Fruit fly (Drosophila melanogaster) whole organism, wandering third instar larva: Measurements from ENCODE around the gene ssp.

Experiments
- Abd-B ChIP-seq: fragments of >200 bp; optimal IDR thresholded peaks from 2 replicates; lab custom pipeline; 2017; ENCODE audit warnings: missing biosample characterization, missing genetic modification characterization
- CG32264 ChIP-seq: fragments of 200-800 bp; sonication (Bioruptor generic); optimal IDR thresholded peaks from 2 replicates; lab custom pipeline; 2016; ENCODE audit warnings: missing biosample characterization, missing genetic modification characterization
- CG9705 ChIP-seq: fragments of 200-800 bp; sonication (Bioruptor generic); optimal IDR thresholded peaks from 2 replicates; lab custom pipeline; 2018; ENCODE audit warnings: missing biosample characterization, mild to moderate bottlenecking, missing genetic modification characterization
- CrebA ChIP-seq: fragments of 200-800 bp; sonication (Bioruptor generic); optimal IDR thresholded peaks from 2 replicates; lab custom pipeline; 2016; ENCODE audit warnings: missing biosample characterization, mild to moderate bottlenecking, missing genetic modification characterization, borderline replicate concordance
- Dfd ChIP-seq: fragments of >200 bp; optimal IDR thresholded peaks from 2 replicates; lab custom pipeline; 2017; ENCODE audit warnings: missing biosample characterization, missing genetic modification characterization
- Dif ChIP-seq: fragments of 200-275, 200-300 bp; sonication (Bioruptor generic); optimal IDR thresholded peaks from 2 replicates; lab custom pipeline; 2018; ENCODE audit warnings: missing biosample characterization, missing genetic modification characterization; ENCODE audit not compliant: partially characterized antibody
- GATAd ChIP-seq: sonication (Bioruptor generic); optimal IDR thresholded peaks from 2 replicates; lab custom pipeline; 2016; ENCODE audit warnings: missing biosample characterization, missing genetic modification characterization
- HLH106 ChIP-seq: fragments of 200-800 bp; optimal IDR thresholded peaks from 3 replicates; lab custom pipeline; 2019; ENCODE audit warnings: missing biosample characterization, mild to moderate bottlenecking, missing genetic modification characterization, moderate library complexity
- Hr78 ChIP-seq: fragments of >200 bp; optimal IDR thresholded peaks from 2 replicates; lab custom pipeline; 2017; ENCODE audit warnings: missing biosample characterization, missing genetic modification characterization
- Jra ChIP-seq: sonication (Bioruptor generic); optimal IDR thresholded peaks from 2 replicates; lab custom pipeline; 2016; ENCODE audit warnings: missing biosample characterization, missing genetic modification characterization
- N ChIP-seq: fragments of >200 bp; optimal IDR thresholded peaks from 2 replicates; lab custom pipeline; 2018; ENCODE audit warnings: missing biosample characterization, missing external identifiers, missing genetic modification characterization
- OdsH ChIP-seq: fragments of 200-800 bp; sonication (Bioruptor generic); optimal IDR thresholded peaks from 2 replicates; lab custom pipeline; 2016; ENCODE audit warnings: missing biosample characterization, mild to moderate bottlenecking, missing genetic modification characterization
- Sp1 ChIP-seq: fragments of 200-800 bp; sonication (Bioruptor generic); optimal IDR thresholded peaks from 3 replicates; lab custom pipeline; 2019; ENCODE audit warnings: missing biosample characterization, mild to moderate bottlenecking, missing genetic modification characterization, moderate library complexity
- Vsx2 ChIP-seq: fragments of 200-300, 225-300 bp; sonication (Bioruptor generic); optimal IDR thresholded peaks from 2 replicates; lab custom pipeline; 2018; ENCODE audit warnings: missing biosample characterization, missing genetic modification characterization; ENCODE audit not compliant: partially characterized antibody
- br ChIP-seq: fragments of 200-800 bp; sonication (Bioruptor generic); optimal IDR thresholded peaks from 2 replicates; lab custom pipeline; 2016; ENCODE audit warnings: missing biosample characterization, missing genetic modification characterization
- brk ChIP-seq: fragments of 200-800 bp; sonication (Bioruptor generic); optimal IDR thresholded peaks from 2 replicates; lab custom pipeline; 2016; ENCODE audit warnings: missing biosample characterization, mild to moderate bottlenecking, missing genetic modification characterization
- dl ChIP-seq, 2 experiments: fragments of 175-275, 200-275 bp in 1 of 2; fragments of 200-275 bp in 1 of 2; sonication (Bioruptor generic); optimal IDR thresholded peaks; lab custom pipeline; 2018; ENCODE audit warnings: mild to moderate bottlenecking in 2 of 2, missing biosample characterization in 2 of 2, missing genetic modification characterization in 2 of 2, moderate library complexity in 2 of 2; ENCODE audit not compliant: partially characterized antibody in 2 of 2, insufficient read depth in 1 of 2
- dmrt93B ChIP-seq: fragments of 200-800 bp; sonication (Bioruptor generic); optimal IDR thresholded peaks from 2 replicates; lab custom pipeline; 2018; ENCODE audit warnings: missing biosample characterization, mild to moderate bottlenecking, missing genetic modification characterization
- dsf ChIP-seq: sonication (Bioruptor generic); optimal IDR thresholded peaks from 2 replicates; lab custom pipeline; 2016; ENCODE audit warnings: missing biosample characterization, missing genetic modification characterization, borderline replicate concordance
- ey ChIP-seq: fragments of 200-800 bp; sonication (Bioruptor generic); optimal IDR thresholded peaks from 2 replicates; lab custom pipeline; 2016; ENCODE audit warnings: missing biosample characterization, missing genetic modification characterization
- foxo ChIP-seq, 2 experiments: fragments of 200-800 bp; sonication (Bioruptor generic); optimal IDR thresholded peaks; 2 replicates in 1 of 2; 3 replicates in 1 of 2; lab custom pipeline; 2016 to 2017; ENCODE audit warnings: missing biosample characterization in 2 of 2, missing genetic modification characterization in 2 of 2
- fru ChIP-seq: fragments of 200-800 bp; sonication (Bioruptor generic); optimal IDR thresholded peaks from 3 replicates; lab custom pipeline; 2016; ENCODE audit warnings: missing biosample characterization, mild to moderate bottlenecking, missing genetic modification characterization
- h ChIP-seq: fragments of 200-800 bp; sonication (Bioruptor generic); optimal IDR thresholded peaks from 3 replicates; lab custom pipeline; 2016; ENCODE audit warnings: missing biosample characterization, mild to moderate bottlenecking, missing genetic modification characterization
- jim ChIP-seq: fragments of 175-275, 200-325 bp; sonication (Bioruptor generic); optimal IDR thresholded peaks from 2 replicates; lab custom pipeline; 2016; ENCODE audit warnings: missing biosample characterization, mild to moderate bottlenecking, missing genetic modification characterization
- pan ChIP-seq: fragments of >200 bp; optimal IDR thresholded peaks from 2 replicates; lab custom pipeline; 2017
- psq ChIP-seq: fragments of 200-800 bp; sonication (Bioruptor generic); optimal IDR thresholded peaks from 3 replicates; lab custom pipeline; 2017; ENCODE audit warnings: missing biosample characterization, mild to moderate bottlenecking, missing genetic modification characterization, moderate library complexity
- rgr ChIP-seq: fragments of 200-800 bp; sonication (Bioruptor generic); optimal IDR thresholded peaks from 3 replicates; lab custom pipeline; 2016; ENCODE audit warnings: missing biosample characterization, mild to moderate bottlenecking, missing genetic modification characterization
- sv ChIP-seq: fragments of 200-800 bp; sonication (Bioruptor generic); optimal IDR thresholded peaks from 3 replicates; lab custom pipeline; 2016; ENCODE audit warnings: missing biosample characterization, missing genetic modification characterization
- tai ChIP-seq: sonication (Bioruptor generic); optimal IDR thresholded peaks from 2 replicates; lab custom pipeline; 2016; ENCODE audit warnings: missing biosample characterization, missing genetic modification characterization
- woc ChIP-seq: sonication (Bioruptor generic); optimal IDR thresholded peaks from 2 replicates; lab custom pipeline; 2016; ENCODE audit warnings: missing biosample characterization, mild to moderate bottlenecking, missing genetic modification characterization

Gene ssp

DNA sequence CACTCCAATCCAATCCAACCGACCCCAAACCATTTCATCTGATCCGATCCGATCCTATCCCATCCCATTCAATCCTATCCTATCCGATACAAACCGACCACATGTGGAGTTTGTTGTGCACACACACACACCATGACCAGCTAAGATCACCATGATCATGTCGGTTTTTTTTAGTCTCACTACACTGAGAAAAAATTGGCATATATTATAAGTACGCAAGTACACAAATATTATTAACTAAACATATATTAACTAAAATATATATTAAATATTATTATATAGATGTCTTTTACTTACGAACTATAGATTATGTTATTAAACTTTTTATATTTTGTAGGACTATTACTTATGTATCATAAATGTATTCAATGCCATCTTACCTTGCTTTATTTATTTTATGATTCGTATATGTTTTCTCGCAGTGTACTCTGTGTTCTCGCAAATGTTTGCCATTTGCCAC lies 16.1 kb upstream of the ssp start (continued):
- TF ChIP-seq dmrt93B (GFP tag; lab: Kevin White, UChicago) (peak; percentile 5), GATAd (no peak), fru (no peak), sv (GFP tag; lab: Kevin White, UChicago) (no peak), ey (GFP tag; lab: Kevin White, UChicago) (no peak), OdsH (GFP tag; lab: Kevin White, UChicago) (peak; percentile 37)

DNA sequence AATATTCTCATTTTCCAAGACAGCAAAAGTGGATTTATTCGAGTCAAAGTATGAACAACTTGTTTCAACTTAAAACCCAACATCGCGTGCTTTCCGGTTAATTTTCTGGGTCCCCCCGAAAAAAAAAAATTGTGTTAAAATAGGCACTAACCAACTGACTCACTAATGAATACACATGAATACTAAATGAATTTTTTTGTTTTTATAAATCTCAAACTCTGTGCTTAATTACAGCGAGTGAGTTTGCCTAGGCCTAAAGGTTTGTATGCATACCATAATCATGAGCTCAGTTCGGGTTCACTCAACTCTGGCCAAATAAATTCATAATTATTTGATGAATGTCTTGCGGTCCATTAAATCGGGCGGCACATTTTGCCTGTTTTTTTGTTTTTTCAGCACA lies 10.7 kb upstream of the ssp start:
- TF ChIP-seq foxo (GFP tag; optimal IDR thresholded peaks at IDR 0.05; lab: Kevin White, UChicago) = no peak
- no peak for TF ChIP-seq HLH106
- no peak for TF ChIP-seq Hr78 (GFP tag; lab: Kevin White, UChicago)
- TF ChIP-seq dsf (GFP tag; lab: Kevin White, UChicago) = no peak
- TF ChIP-seq rgr (GFP tag; lab: Kevin White, UChicago) = no peak
- TF ChIP-seq Abd-B (GFP tag; lab: Kevin White, UChicago) = no peak
- no peak for TF ChIP-seq Vsx2 (GFP tag; lab: Kevin White, UChicago)
- no peak for TF ChIP-seq OdsH (GFP tag; lab: Kevin White, UChicago)
- no peak for TF ChIP-seq psq (GFP tag; lab: Kevin White, UChicago)
- TF ChIP-seq Dfd (GFP tag; lab: Kevin White, UChicago) = no peak
- no peak for TF ChIP-seq brk
- no peak for TF ChIP-seq Jra
- TF ChIP-seq sv (GFP tag; lab: Kevin White, UChicago) = no peak
- no peak for TF ChIP-seq CG9705 (GFP tag; lab: Kevin White, UChicago)
- TF ChIP-seq fru = no peak
- no peak for TF ChIP-seq CG32264
- no peak for TF ChIP-seq N
- no peak for TF ChIP-seq br (GFP tag; lab: Kevin White, UChicago)
- no peak for TF ChIP-seq jim (GFP tag; lab: Kevin White, UChicago)
- TF ChIP-seq woc (GFP tag; lab: Kevin White, UChicago) = no peak

DNA sequence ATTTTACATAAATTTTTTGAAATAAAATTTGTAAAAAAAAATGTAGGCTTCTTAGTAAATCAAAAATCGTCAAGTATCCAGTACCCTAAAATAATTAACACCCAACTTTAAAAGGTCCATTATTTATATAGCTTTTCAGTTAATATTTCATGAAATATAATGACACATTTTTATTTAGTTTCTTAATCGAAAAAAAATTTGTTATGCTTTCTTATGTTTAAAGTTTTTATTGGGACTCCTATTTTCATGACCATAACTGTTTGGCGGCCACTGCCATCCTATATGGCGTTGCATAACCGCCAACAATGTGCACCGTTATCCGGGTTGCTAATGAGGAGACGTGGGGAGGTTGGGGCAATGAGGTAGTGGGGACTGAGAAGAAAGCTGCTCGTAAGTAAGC lies 9.5 kb upstream of the ssp start:
- no peak for TF ChIP-seq pan (lab: Kevin White, UChicago)
- no peak for TF ChIP-seq Abd-B (GFP tag; lab: Kevin White, UChicago)
- TF ChIP-seq GATAd = no peak
- TF ChIP-seq jim (GFP tag; lab: Kevin White, UChicago) = no peak

DNA sequence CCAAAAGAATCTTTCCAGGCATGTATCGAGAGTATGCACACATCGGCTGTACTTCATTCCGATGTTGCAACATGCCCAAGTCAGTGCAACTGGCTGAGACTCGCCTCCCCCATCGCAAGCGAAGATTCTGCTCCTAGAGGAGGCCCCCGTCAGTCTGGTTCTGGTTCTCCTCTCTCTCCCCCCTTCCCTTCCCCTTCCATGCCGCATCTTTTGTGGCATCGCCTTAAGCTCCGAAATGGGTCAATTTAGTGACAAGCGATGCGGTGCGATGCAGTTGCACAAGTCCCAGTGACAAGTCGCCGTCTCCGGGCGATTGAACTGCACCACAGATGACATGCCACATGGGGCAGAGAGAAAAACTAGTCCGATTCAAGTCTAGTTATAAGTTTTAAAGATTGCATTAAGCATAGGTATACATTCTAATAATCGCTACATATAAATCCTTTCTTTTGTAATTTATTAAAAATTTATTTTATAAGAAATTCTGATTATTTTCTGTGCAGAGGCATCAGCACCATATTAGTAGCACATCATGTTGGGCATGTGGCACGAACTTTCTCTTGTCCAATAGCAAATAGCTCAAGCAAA lies 8.9 kb upstream of the ssp start:
- TF ChIP-seq Jra = no peak
- no peak for TF ChIP-seq Vsx2 (GFP tag; lab: Kevin White, UChicago)
- TF ChIP-seq tai (GFP tag; lab: Kevin White, UChicago) = no peak
- TF ChIP-seq GATAd = no peak
- no peak for TF ChIP-seq h (GFP tag; lab: Kevin White, UChicago)
- TF ChIP-seq OdsH (GFP tag; lab: Kevin White, UChicago) = no peak
- no peak for TF ChIP-seq brk
- no peak for TF ChIP-seq Dif (GFP tag; lab: Kevin White, UChicago)
- no peak for TF ChIP-seq CG32264
- no peak for TF ChIP-seq CG9705 (GFP tag; lab: Kevin White, UChicago)
- TF ChIP-seq sv (GFP tag; lab: Kevin White, UChicago) = no peak
- no peak for TF ChIP-seq Sp1 (GFP tag; lab: Kevin White, UChicago)
- TF ChIP-seq HLH106 = no peak
- TF ChIP-seq dl (GFP tag; optimal IDR thresholded peaks at IDR 0.05; lab: Kevin White, UChicago; ENCODE audit: insufficient read depth in 1 of 2, partially characterized antibody in 2 of 2) = no peak
- no peak for TF ChIP-seq rgr (GFP tag; lab: Kevin White, UChicago)
- no peak for TF ChIP-seq Abd-B (GFP tag; lab: Kevin White, UChicago)
- TF ChIP-seq CrebA (GFP tag; lab: Kevin White, UChicago) = no peak
